In the genomic region with DNA sequence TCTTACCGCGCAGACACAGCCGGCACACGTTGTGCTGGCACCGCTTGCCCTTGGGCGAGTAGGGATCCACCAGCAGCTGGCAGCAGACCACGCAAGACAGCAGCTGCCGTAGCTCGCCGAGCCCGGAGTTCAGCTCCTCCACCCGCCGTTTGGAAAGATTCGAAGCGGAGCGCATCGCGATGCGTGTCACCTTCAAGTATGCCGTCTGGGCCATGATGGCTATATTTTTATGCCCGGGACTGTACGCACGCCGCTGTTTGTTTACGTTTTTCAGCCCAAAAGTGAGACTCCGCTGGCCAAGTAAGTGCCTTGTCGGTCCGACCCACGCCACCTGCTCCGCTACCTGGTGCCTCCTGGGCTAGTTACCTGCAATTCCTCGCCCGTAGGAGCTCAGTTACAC, we compare ENCODE assay signal across 2 fruit fly cellular contexts.
TF ChIP-seq lines count a peak whose summit lies in the region.

No protein-coding gene starts in this region.

- TF ChIP-seq CTCF in whole organism, embryonic (GFP tag; optimal IDR thresholded peaks at IDR 0.05; lab: Kevin White, UChicago) = no peak

TF ChIP-seq in whole organism, embryonic, 481 proteins besides CTCF, POLR2A, EP300 and RAD21:
- no peak for TF ChIP-seq Chrac-16 (GFP tag; optimal IDR thresholded peaks at IDR 0.05; lab: Kevin White, UChicago)
- TF ChIP-seq insv (GFP tag; optimal IDR thresholded peaks at IDR 0.05; lab: Kevin White, UChicago) = no peak
- TF ChIP-seq CG11696 (GFP tag; IDR thresholded peaks at IDR 0.05; lab: Robert Waterston, UW) = peak; percentile 76
- TF ChIP-seq CG11695 (GFP tag; IDR thresholded peaks at IDR 0.05; lab: Robert Waterston, UW) = peak; percentile 45; the same call in 2 of the 3 replicates
- TF ChIP-seq Med (GFP tag; lab: Kevin White, UChicago) = peak; percentile 51
- TF ChIP-seq CG16815 (GFP tag; optimal IDR thresholded peaks at IDR 0.05; lab: Kevin White, UChicago) = no peak
- no peak for TF ChIP-seq Xrp1 (GFP tag; IDR thresholded peaks at IDR 0.05; lab: Robert Waterston, UW)
- TF ChIP-seq Rfx (GFP tag; IDR thresholded peaks at IDR 0.05; lab: Robert Waterston, UW) = 0 out of 2 replicates have a peak, but pooled peaks have one; percentile 20
- peak; percentile 24 for TF ChIP-seq sens (GFP tag; lab: Kevin White, UChicago)
- TF ChIP-seq CG3281 (GFP tag; optimal IDR thresholded peaks at IDR 0.05; lab: Kevin White, UChicago) = no peak
- no peak for TF ChIP-seq ase (GFP tag; IDR thresholded peaks at IDR 0.05; lab: Robert Waterston, UW)
- TF ChIP-seq slbo (GFP tag; IDR thresholded peaks at IDR 0.05; lab: Robert Waterston, UW) = 0 out of 2 replicates have a peak, but pooled peaks have one; percentile 18
- no peak for TF ChIP-seq sim (GFP tag; IDR thresholded peaks at IDR 0.05; lab: Robert Waterston, UW)
- TF ChIP-seq Drgx (GFP tag; IDR thresholded peaks at IDR 0.05; lab: Robert Waterston, UW) = 0 out of 2 replicates have a peak, but pooled peaks have one; percentile 16
- no peak for TF ChIP-seq grn (GFP tag; optimal IDR thresholded peaks at IDR 0.05; lab: Kevin White, UChicago)
- TF ChIP-seq Nf-YA (GFP tag; IDR thresholded peaks at IDR 0.05; lab: Robert Waterston, UW) = 0 out of 2 replicates have a peak, but pooled peaks have one; percentile 11
- TF ChIP-seq ham (GFP tag; IDR thresholded peaks at IDR 0.05; lab: Robert Waterston, UW) = no peak
- no peak for TF ChIP-seq CG13424 (tag; optimal IDR thresholded peaks at IDR 0.05; lab: Kevin White, UChicago)
TF ChIP-seq in whole organism, embryonic: peak in this region for 8.

TF ChIP-seq in whole organism, pupa, 21 proteins besides CTCF, POLR2A, EP300 and RAD21:
- no peak for TF ChIP-seq rn (GFP tag; IDR thresholded peaks at IDR 0.05; lab: Robert Waterston, UW)
- peak; percentile 56; the same call in 1 of the 3 replicates for TF ChIP-seq fd96Ca (GFP tag; IDR thresholded peaks at IDR 0.05; lab: Robert Waterston, UW)
- TF ChIP-seq CG13204 (GFP tag; optimal IDR thresholded peaks at IDR 0.05; lab: Kevin White, UChicago) = no peak
